Worm (Caenorhabditis elegans): Measurements from ENCODE around the gene kat-1.

- TF ChIP-seq egl-27 (tag; optimal IDR thresholded peaks at IDR 0.05) (no peak), ama-1 (optimal IDR thresholded peaks at IDR 0.05) (no peak), ceh-44 (GFP tag; IDR thresholded peaks at IDR 0.05) (no peak), spr-3 (GFP tag; optimal IDR thresholded peaks at IDR 0.05) (no peak), zag-1 (tag; optimal IDR thresholded peaks at IDR 0.05) (no peak), unc-130 (GFP tag; optimal IDR thresholded peaks at IDR 0.05) (no peak), ceh-28 (tag; optimal IDR thresholded peaks at IDR 0.05) (no peak), lir-3 (tag; optimal IDR thresholded peaks at IDR 0.05) (no peak), unc-62 (GFP tag; optimal IDR thresholded peaks at IDR 0.05 in 1 of 2) (no peak), unc-62 (tag; optimal IDR thresholded peaks at IDR 0.05) (no peak), egl-43 (GFP tag; IDR thresholded peaks at IDR 0.05) (no peak)
These were observed 21.8 kb upstream of the kat-1 start, which contains the start of gene ZK1127.12 for ce11 chrII:7051778-7052177.
